Fruit fly (Drosophila melanogaster): ENCODE measurements around the gene ng3.

DNA sequence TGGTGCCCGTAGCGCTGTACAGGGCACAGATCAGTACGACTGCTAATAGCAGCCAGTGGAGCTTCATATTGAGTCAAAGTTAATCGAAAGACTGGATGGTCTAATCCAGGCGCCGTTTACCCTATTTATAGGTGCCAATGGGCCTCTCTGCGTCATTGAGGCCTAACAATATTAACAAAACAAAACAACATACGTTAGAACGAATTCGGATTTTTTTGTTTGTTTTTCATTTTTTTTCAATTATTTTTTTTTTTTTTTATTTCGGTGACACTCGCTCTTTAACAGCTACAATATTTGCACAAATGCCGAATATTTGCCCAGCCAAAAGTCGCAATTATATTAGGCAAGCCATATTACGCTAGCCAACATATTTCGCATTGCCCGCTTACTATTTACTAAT, 5.3 kb downstream of the ng3 start, which contains the start of gene CG14265:
- TF ChIP-seq pnt (GFP tag; optimal IDR thresholded peaks at IDR 0.05) (no peak), lilli (GFP tag; optimal IDR thresholded peaks at IDR 0.05) (no peak), CG8478 (optimal IDR thresholded peaks at IDR 0.05) (no peak), CG31224 (GFP tag; IDR thresholded peaks at IDR 0.05) (no peak), CG30020 (tag; optimal IDR thresholded peaks at IDR 0.05) (no peak), CG4730 (GFP tag; IDR thresholded peaks at IDR 0.05) (no peak), CG15601 (tag; optimal IDR thresholded peaks at IDR 0.05) (no peak), CG11504 (tag; optimal IDR thresholded peaks at IDR 0.05) (no peak), HLH4C (GFP tag; IDR thresholded peaks at IDR 0.05; ENCODE audit: partially characterized antibody) (no peak), Atf3 (GFP tag; optimal IDR thresholded peaks at IDR 0.05) (no peak), tup (GFP tag; optimal IDR thresholded peaks at IDR 0.05) (no peak), pho (GFP tag; optimal IDR thresholded peaks at IDR 0.05) (no peak)
